Worm (Caenorhabditis elegans) whole organism, early embryonic: ENCODE results near the gene degl-2.

ENCODE experiments used
- B0310.2 ChIP-seq: sonication (generic microtip); optimal IDR thresholded peaks from 2 replicates; lab custom pipeline; 2016; ENCODE audit warnings: mild to moderate bottlenecking, missing genetic modification characterization, missing compliant biosample characterization
- F13C5.2 ChIP-seq: sonication (generic microtip); optimal IDR thresholded peaks from 2 replicates; lab custom pipeline; 2017; ENCODE audit warnings: mild to moderate bottlenecking, missing genetic modification characterization, inconsistent platforms, missing compliant biosample characterization
- aly-1 ChIP-seq: sonication (generic microtip); optimal IDR thresholded peaks from 2 replicates; lab custom pipeline; 2016; ENCODE audit warnings: missing genetic modification characterization, missing compliant biosample characterization
- ama-1 ChIP-seq: fragments of 150-350 bp; optimal IDR thresholded peaks from 2 replicates; lab custom pipeline; 2014
- ceh-13 ChIP-seq: fragments of 200-800 bp; sonication (Bioruptor generic); optimal IDR thresholded peaks from 2 replicates; lab custom pipeline; 2018; ENCODE audit warnings: mild to moderate bottlenecking, missing genetic modification characterization, missing compliant biosample characterization
- ceh-36 ChIP-seq: sonication (generic microtip); optimal IDR thresholded peaks from 2 replicates; lab custom pipeline; 2016; ENCODE audit warnings: missing genetic modification characterization, inconsistent platforms, missing compliant biosample characterization
- ets-7 ChIP-seq: sonication (generic microtip); optimal IDR thresholded peaks from 2 replicates; lab custom pipeline; 2016; ENCODE audit warnings: missing genotype, missing genetic modification characterization, missing compliant biosample characterization
- flt-1 ChIP-seq: fragments of 200-800 bp; sonication (Bioruptor generic); IDR thresholded peaks from 2 replicates; pipeline ENCODE4 v1.3.6; 2022; ENCODE audit warnings: missing genetic modification characterization, missing compliant biosample characterization
- hmbx-1 ChIP-seq: sonication (generic microtip); optimal IDR thresholded peaks from 2 replicates; lab custom pipeline; 2016; ENCODE audit warnings: mild to moderate bottlenecking, missing genetic modification characterization, missing compliant biosample characterization
- hmg-4 ChIP-seq: fragments of 200-800 bp; sonication (Bioruptor generic); optimal IDR thresholded peaks from 2 replicates; lab custom pipeline; 2018; ENCODE audit warnings: mild to moderate bottlenecking, missing genetic modification characterization, missing compliant biosample characterization
- hnd-1 ChIP-seq: sonication (generic microtip); optimal IDR thresholded peaks from 2 replicates; lab custom pipeline; 2016; ENCODE audit warnings: missing genetic modification characterization, missing compliant biosample characterization
- pes-1 ChIP-seq: fragments of 200-800 bp; sonication (Bioruptor generic); IDR thresholded peaks from 2 replicates; pipeline ENCODE4 v1.3.6; 2022; ENCODE audit warnings: missing genetic modification reagents, missing genetic modification characterization, missing compliant biosample characterization
- scrt-1 ChIP-seq: fragments of 200-800 bp; sonication (Bioruptor generic); IDR thresholded peaks from 2 replicates; pipeline ENCODE4 v1.3.6; 2022; ENCODE audit warnings: missing genetic modification characterization, missing compliant biosample characterization
- sea-1 ChIP-seq: fragments of 200-800 bp; sonication (Bioruptor generic); conservative IDR thresholded peaks from 2 replicates; pipeline ENCODE4 v1.3.6; 2022; ENCODE audit warnings: missing genetic modification characterization, missing compliant biosample characterization
- tbx-11 ChIP-seq: fragments of 200-800 bp; sonication (Bioruptor generic); IDR thresholded peaks from 2 replicates; pipeline ENCODE4 v1.3.6; 2022; ENCODE audit warnings: missing genetic modification characterization, missing compliant biosample characterization
- tbx-37 ChIP-seq: fragments of 200-800 bp; sonication (Bioruptor generic); conservative IDR thresholded peaks from 2 replicates; pipeline ENCODE4 v1.3.6; 2022; ENCODE audit warnings: missing genetic modification reagents, missing genetic modification characterization, missing compliant biosample characterization
- tra-4 ChIP-seq: sonication (generic microtip); optimal IDR thresholded peaks from 2 replicates; lab custom pipeline; 2017; ENCODE audit warnings: missing genetic modification characterization, missing compliant biosample characterization

Gene degl-2

ce11 chrIV:9614060-9614459 is 29.2 kb upstream of the degl-2 start:
- TF ChIP-seq aly-1 (tag; lab: Kevin White, UChicago): no peak
- TF ChIP-seq scrt-1 (GFP tag; lab: Robert Waterston, UW): no peak
- no peak for TF ChIP-seq hnd-1 (tag; lab: Kevin White, UChicago)
- TF ChIP-seq ceh-13 (GFP tag; lab: Kevin White, UChicago): no peak
- TF ChIP-seq pes-1 (GFP tag; lab: Robert Waterston, UW): no peak
- TF ChIP-seq ets-7: no peak
- no peak for TF ChIP-seq sea-1 (GFP tag; lab: Robert Waterston, UW)
- TF ChIP-seq hmg-4 (GFP tag; lab: Kevin White, UChicago): no peak
- no peak for TF ChIP-seq ceh-36
- TF ChIP-seq flt-1 (GFP tag; lab: Robert Waterston, UW): no peak

DNA sequence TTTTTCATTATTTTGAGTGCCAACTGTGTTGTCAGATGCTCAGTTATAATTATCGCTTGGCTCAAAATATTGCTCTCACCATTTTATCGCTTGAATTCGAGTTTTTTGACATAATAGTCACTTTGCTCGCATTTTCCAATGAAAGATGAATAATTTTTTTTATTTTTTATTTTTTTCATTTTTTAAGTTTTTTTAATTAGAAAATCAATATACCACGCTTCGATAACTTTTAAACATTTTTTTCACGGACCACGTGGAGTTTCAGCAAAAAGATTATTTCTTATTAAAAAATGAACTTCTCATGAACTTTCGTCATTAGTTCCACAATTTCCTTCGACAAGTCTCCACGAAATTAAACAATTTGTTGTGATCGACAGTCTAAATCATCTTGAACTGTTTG is 28.6 kb upstream of the degl-2 start, which contains the start of gene elt-1:
Gene elt-1 (plus strand): TSS at position 301 of the 400 bp plus-strand sequence.
- TF ChIP-seq tra-4 (tag; lab: Kevin White, UChicago) (no peak), aly-1 (tag; lab: Kevin White, UChicago) (no peak), B0310.2 (tag; lab: Kevin White, UChicago) (no peak), ets-7 (no peak), ama-1 (lab: Kevin White, UChicago) (no peak), F13C5.2 (no peak), scrt-1 (GFP tag; lab: Robert Waterston, UW) (no peak), tbx-11 (GFP tag; lab: Robert Waterston, UW) (no peak), ceh-13 (GFP tag; lab: Kevin White, UChicago) (no peak), flt-1 (GFP tag; lab: Robert Waterston, UW) (no peak), sea-1 (GFP tag; lab: Robert Waterston, UW) (no peak), hmbx-1 (tag; lab: Kevin White, UChicago) (no peak), ceh-36 (no peak), hnd-1 (tag; lab: Kevin White, UChicago) (no peak), tbx-37 (GFP tag; lab: Robert Waterston, UW) (no peak), pes-1 (GFP tag; lab: Robert Waterston, UW) (no peak), hmg-4 (GFP tag; lab: Kevin White, UChicago) (no peak)

DNA sequence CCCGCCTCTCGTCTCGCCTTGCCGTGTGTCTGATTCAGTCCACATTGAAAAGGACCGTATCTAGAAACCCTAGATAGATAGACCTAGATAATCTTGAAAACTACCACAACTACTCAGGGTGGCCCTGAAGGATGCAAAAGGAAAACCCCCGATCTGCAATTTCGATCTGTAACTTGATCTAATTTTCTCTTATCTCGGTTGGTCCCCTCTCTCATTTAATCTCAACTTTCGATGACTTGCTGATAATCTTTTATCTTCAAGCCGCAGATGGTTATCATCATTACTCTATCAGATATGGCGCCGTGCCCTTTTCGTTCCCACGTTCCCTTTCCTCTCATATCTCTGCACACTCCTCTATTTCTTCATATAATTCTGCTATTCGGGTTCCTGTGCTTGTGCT is 27.8 kb upstream of the degl-2 start:
- no peak for TF ChIP-seq sea-1 (GFP tag; lab: Robert Waterston, UW)
- no peak for TF ChIP-seq flt-1 (GFP tag; lab: Robert Waterston, UW)
- TF ChIP-seq hnd-1 (tag; lab: Kevin White, UChicago): no peak
- no peak for TF ChIP-seq B0310.2 (tag; lab: Kevin White, UChicago)
- TF ChIP-seq hmg-4 (GFP tag; lab: Kevin White, UChicago): no peak
- TF ChIP-seq tbx-37 (GFP tag; lab: Robert Waterston, UW): no peak
- no peak for TF ChIP-seq hmbx-1 (tag; lab: Kevin White, UChicago)
- TF ChIP-seq F13C5.2: no peak
- no peak for TF ChIP-seq ets-7
- TF ChIP-seq ama-1 (lab: Kevin White, UChicago): no peak
- TF ChIP-seq scrt-1 (GFP tag; lab: Robert Waterston, UW): no peak
- no peak for TF ChIP-seq tbx-11 (GFP tag; lab: Robert Waterston, UW)
- no peak for TF ChIP-seq pes-1 (GFP tag; lab: Robert Waterston, UW)
- TF ChIP-seq ceh-13 (GFP tag; lab: Kevin White, UChicago): no peak
- no peak for TF ChIP-seq ceh-36
- TF ChIP-seq aly-1 (tag; lab: Kevin White, UChicago): no peak
- no peak for TF ChIP-seq tra-4 (tag; lab: Kevin White, UChicago)

DNA sequence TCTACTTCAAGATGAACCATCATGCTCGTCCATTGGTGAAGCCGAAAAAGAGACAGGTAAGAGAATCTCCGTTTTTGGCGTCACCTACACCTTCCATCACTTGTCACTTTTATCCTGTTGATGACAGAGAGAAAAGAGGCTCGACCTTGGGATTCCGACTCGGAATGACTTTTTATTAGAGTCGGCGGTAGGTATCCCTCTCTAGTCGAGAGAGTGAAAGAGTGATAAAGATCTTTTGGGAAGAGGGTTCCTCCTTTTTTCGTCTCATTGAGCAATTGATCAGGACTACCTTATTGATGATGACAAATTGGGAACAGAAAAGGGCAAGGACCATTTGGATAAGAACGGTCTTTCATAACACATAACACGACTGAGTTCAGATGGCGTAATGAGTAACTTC is 25.9 kb upstream of the degl-2 start:
- TF ChIP-seq scrt-1 (GFP tag; lab: Robert Waterston, UW): no peak
- TF ChIP-seq tbx-11 (GFP tag; lab: Robert Waterston, UW): no peak
- TF ChIP-seq sea-1 (GFP tag; lab: Robert Waterston, UW): no peak
- no peak for TF ChIP-seq B0310.2 (tag; lab: Kevin White, UChicago)
- TF ChIP-seq ets-7: no peak
- no peak for TF ChIP-seq ama-1 (lab: Kevin White, UChicago)
- TF ChIP-seq hnd-1 (tag; lab: Kevin White, UChicago): no peak
- no peak for TF ChIP-seq aly-1 (tag; lab: Kevin White, UChicago)
- no peak for TF ChIP-seq hmg-4 (GFP tag; lab: Kevin White, UChicago)

- TF ChIP-seq hmg-4 (GFP tag; lab: Kevin White, UChicago): no peak
- no peak for TF ChIP-seq tbx-37 (GFP tag; lab: Robert Waterston, UW)
- no peak for TF ChIP-seq aly-1 (tag; lab: Kevin White, UChicago)
Measured at ce11 chrIV:9618015-9618414, 25.3 kb upstream of the degl-2 start.

DNA sequence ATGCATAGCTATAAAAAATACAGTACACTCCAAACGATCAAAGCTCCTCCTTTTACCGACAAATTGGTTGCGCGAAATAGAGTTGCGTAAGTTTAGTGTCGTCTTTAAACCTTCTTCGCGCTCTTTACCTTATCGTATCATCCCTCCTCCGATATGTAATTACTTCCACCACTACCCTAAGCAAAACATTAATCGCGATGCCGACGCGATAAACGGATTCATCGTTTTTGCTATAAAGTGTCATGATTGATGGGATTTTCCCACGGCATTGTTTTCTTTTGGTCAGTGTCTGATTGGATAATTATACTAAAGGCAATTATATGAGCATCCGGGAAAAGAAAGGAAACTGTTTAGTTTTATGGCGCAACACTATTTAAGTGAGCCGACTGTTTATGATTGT is 24.5 kb upstream of the degl-2 start:
- TF ChIP-seq flt-1 (GFP tag; lab: Robert Waterston, UW) (no peak), scrt-1 (GFP tag; lab: Robert Waterston, UW) (no peak), ets-7 (no peak), ceh-36 (no peak), tbx-11 (GFP tag; lab: Robert Waterston, UW) (no peak), tra-4 (tag; lab: Kevin White, UChicago) (no peak), F13C5.2 (no peak), aly-1 (tag; lab: Kevin White, UChicago) (no peak), hnd-1 (tag; lab: Kevin White, UChicago) (no peak)

- no peak for TF ChIP-seq tbx-37 (GFP tag; lab: Robert Waterston, UW)
- TF ChIP-seq tra-4 (tag; lab: Kevin White, UChicago): no peak
- no peak for TF ChIP-seq aly-1 (tag; lab: Kevin White, UChicago)
- TF ChIP-seq ets-7: no peak
- no peak for TF ChIP-seq hmg-4 (GFP tag; lab: Kevin White, UChicago)
- no peak for TF ChIP-seq flt-1 (GFP tag; lab: Robert Waterston, UW)
- TF ChIP-seq ceh-13 (GFP tag; lab: Kevin White, UChicago): no peak
- no peak for TF ChIP-seq F13C5.2
- no peak for TF ChIP-seq ceh-36
- no peak for TF ChIP-seq B0310.2 (tag; lab: Kevin White, UChicago)
- no peak for TF ChIP-seq sea-1 (GFP tag; lab: Robert Waterston, UW)
Measured at ce11 chrIV:9622272-9622671, 21.0 kb upstream of the degl-2 start, which contains the start of gene W09C2.7. TSS of gene W09C2.7 (minus strand) at chrIV:9622372.
